Worm (Caenorhabditis elegans): ENCODE data around the gene pdcd-2.

pdcd-2 gene

ce11 chrIII:4404339-4404836, 13.5 kb downstream of the pdcd-2 start, which contains the start of the genes R07E5.17 and snfc-5:
Gene R07E5.17 (minus strand): TSS chrIII:4404436.
Gene snfc-5 (plus strand): TSS chrIII:4404786.
- peak; percentile 27 for TF ChIP-seq ceh-31 (tag; optimal IDR thresholded peaks at IDR 0.05)
- TF ChIP-seq ceh-18 (tag; optimal IDR thresholded peaks at IDR 0.05), result peak; percentile 25
- peak; percentile 44 for TF ChIP-seq ceh-14 (tag; optimal IDR thresholded peaks at IDR 0.05)
- TF ChIP-seq unc-42 (tag; optimal IDR thresholded peaks at IDR 0.05), result peak; percentile 37
- TF ChIP-seq rnt-1 (tag; optimal IDR thresholded peaks at IDR 0.05), result no peak

ce11 chrIII:4401142-4401541, 16.7 kb downstream of the pdcd-2 start, which contains the start of gene R07E5.15:
Gene R07E5.15 (plus strand): TSS chrIII:4401442.
- TF ChIP-seq pax-1 (tag; optimal IDR thresholded peaks at IDR 0.05) (no peak), ceh-48 (tag; optimal IDR thresholded peaks at IDR 0.05) (no peak), T23F11.4 (GFP tag; optimal IDR thresholded peaks at IDR 0.05) (no peak), eyg-1 (tag; optimal IDR thresholded peaks at IDR 0.05) (no peak), npax-4 (tag; optimal IDR thresholded peaks at IDR 0.05) (no peak), pros-1 (tag; optimal IDR thresholded peaks at IDR 0.05) (no peak), ama-1 (optimal IDR thresholded peaks at IDR 0.05) (no peak), hlh-15 (tag; optimal IDR thresholded peaks at IDR 0.05) (no peak), ttx-3 (tag; optimal IDR thresholded peaks at IDR 0.05) (no peak), che-1 (tag; optimal IDR thresholded peaks at IDR 0.05) (no peak), pat-9 (tag; optimal IDR thresholded peaks at IDR 0.05) (no peak), ceh-24 (tag; optimal IDR thresholded peaks at IDR 0.05) (no peak), ceh-18 (tag; optimal IDR thresholded peaks at IDR 0.05) (no peak), pqm-1 (tag; optimal IDR thresholded peaks at IDR 0.05) (no peak), K02D7.2 (tag; optimal IDR thresholded peaks at IDR 0.05) (no peak), ref-2 (tag; optimal IDR thresholded peaks at IDR 0.05) (no peak), hlh-8 (tag; optimal IDR thresholded peaks at IDR 0.05) (no peak)

- TF ChIP-seq elt-2 (tag; optimal IDR thresholded peaks at IDR 0.05) (no peak), ceh-2 (tag; optimal IDR thresholded peaks at IDR 0.05) (no peak), ceh-19 (GFP tag; optimal IDR thresholded peaks at IDR 0.05) (no peak), K09A11.1 (tag; optimal IDR thresholded peaks at IDR 0.05; ENCODE audit: insufficient read depth) (no peak), unc-42 (tag; optimal IDR thresholded peaks at IDR 0.05) (no peak), ama-1 (optimal IDR thresholded peaks at IDR 0.05) (no peak), ceh-48 (tag; optimal IDR thresholded peaks at IDR 0.05) (no peak), C08G9.2 (tag; optimal IDR thresholded peaks at IDR 0.05) (no peak), tbx-7 (tag; optimal IDR thresholded peaks at IDR 0.05) (no peak), Y22D7AL.16 (tag; optimal IDR thresholded peaks at IDR 0.05) (no peak), syd-9 (tag; optimal IDR thresholded peaks at IDR 0.05) (no peak), gmeb-2 (tag; optimal IDR thresholded peaks at IDR 0.05) (no peak), fkh-10 (GFP tag; optimal IDR thresholded peaks at IDR 0.05) (no peak), unc-86 (tag; optimal IDR thresholded peaks at IDR 0.05) (no peak), tbx-2 (tag; optimal IDR thresholded peaks at IDR 0.05) (no peak), pag-3 (tag; optimal IDR thresholded peaks at IDR 0.05; ENCODE audit: borderline replicate concordance) (no peak), ceh-6 (GFP tag; optimal IDR thresholded peaks at IDR 0.05) (no peak), hlh-6 (tag; optimal IDR thresholded peaks at IDR 0.05) (no peak)
These were observed 19.4 kb downstream of the pdcd-2 start, which contains the start of gene R07E5.6 for ce11 chrIII:4398463-4398862. Gene R07E5.6 (plus strand): TSS chrIII:4398763.

- TF ChIP-seq eyg-1 (tag; optimal IDR thresholded peaks at IDR 0.05), result no peak
- TF ChIP-seq gmeb-2 (tag; optimal IDR thresholded peaks at IDR 0.05), result no peak
- no peak for TF ChIP-seq nfya-1 (tag; optimal IDR thresholded peaks at IDR 0.05)
- no peak for TF ChIP-seq F13H6.1 (tag; optimal IDR thresholded peaks at IDR 0.05)
- TF ChIP-seq pag-3 (tag; optimal IDR thresholded peaks at IDR 0.05; ENCODE audit: borderline replicate concordance), result no peak
- TF ChIP-seq ceh-34 (tag; optimal IDR thresholded peaks at IDR 0.05), result no peak
- TF ChIP-seq ets-4 (tag; optimal IDR thresholded peaks at IDR 0.05), result no peak
- TF ChIP-seq ceh-19 (GFP tag; optimal IDR thresholded peaks at IDR 0.05), result no peak
- TF ChIP-seq elt-2 (tag; optimal IDR thresholded peaks at IDR 0.05), result no peak
These were observed 20.7 kb downstream of the pdcd-2 start, which contains the start of gene R07E5.5 for ce11 chrIII:4397115-4397514. Gene R07E5.5 (plus strand): TSS chrIII:4397415.
